Fruit fly (Drosophila melanogaster) whole organism, pupa: ENCODE data around the gene Bdbt.

ENCODE experiments used
- CG10348 ChIP-seq: fragments of 200-800 bp; sonication (Bioruptor generic); IDR thresholded peaks from 2 replicates; pipeline ENCODE4 v1.3.6; 2022; ENCODE audit warnings: missing biosample characterization, missing genetic modification characterization
- CG12605 ChIP-seq: fragments of 200-800 bp; sonication (Bioruptor generic); IDR thresholded peaks from 2 replicates; pipeline ENCODE4 v1.3.6; 2022; ENCODE audit warnings: missing biosample characterization, missing genetic modification characterization
- CG13204 ChIP-seq: fragments of 200-800 bp; sonication (Bioruptor generic); optimal IDR thresholded peaks from 2 replicates; lab custom pipeline; 2018; ENCODE audit warnings: missing biosample characterization, mild to moderate bottlenecking, missing genetic modification characterization, moderate library complexity
- CG17806 ChIP-seq: fragments of 200-800 bp; sonication (Bioruptor generic); optimal IDR thresholded peaks from 2 replicates; lab custom pipeline; 2018; ENCODE audit warnings: missing biosample characterization, mild to moderate bottlenecking, missing genetic modification characterization, moderate library complexity
- CG34367 ChIP-seq: fragments of 200-800 bp; sonication (Bioruptor generic); optimal IDR thresholded peaks from 2 replicates; lab custom pipeline; 2018; ENCODE audit warnings: missing biosample characterization, mild to moderate bottlenecking, missing genetic modification characterization
- CG4496 ChIP-seq: fragments of 200-800 bp; sonication (Bioruptor generic); IDR thresholded peaks from 3 replicates; pipeline ENCODE4 v1.3.6; 2022; ENCODE audit warnings: missing biosample characterization, missing genetic modification characterization
- CG8159 ChIP-seq: fragments of 200-800 bp; sonication (Bioruptor generic); optimal IDR thresholded peaks from 3 replicates; lab custom pipeline; 2018; ENCODE audit warnings: missing biosample characterization, mild to moderate bottlenecking, missing genetic modification characterization, moderate library complexity
- CG8301 ChIP-seq: fragments of 200-800 bp; sonication (Bioruptor generic); optimal IDR thresholded peaks from 2 replicates; lab custom pipeline; 2018; ENCODE audit warnings: missing biosample characterization, mild to moderate bottlenecking, missing genetic modification characterization
- CG9948 ChIP-seq: fragments of 200-800 bp; sonication (Bioruptor generic); optimal IDR thresholded peaks from 2 replicates; lab custom pipeline; 2018; ENCODE audit warnings: missing biosample characterization, mild to moderate bottlenecking, missing genetic modification characterization, moderate library complexity
- D1 ChIP-seq: fragments of 200-800 bp; sonication (Bioruptor generic); optimal IDR thresholded peaks from 2 replicates; lab custom pipeline; 2018; ENCODE audit warnings: missing biosample characterization, mild to moderate bottlenecking, missing genetic modification characterization, moderate library complexity
- EcR ChIP-seq: fragments of 200-800 bp; sonication (Bioruptor generic); optimal IDR thresholded peaks from 3 replicates; lab custom pipeline; 2019; ENCODE audit warnings: missing biosample characterization, missing genetic modification characterization, mild to moderate bottlenecking, moderate library complexity, missing genetic modification reagents
- Ets98B ChIP-seq: fragments of 200-800 bp; sonication (Bioruptor generic); IDR thresholded peaks from 2 replicates; pipeline ENCODE4 v1.3.6; 2022; ENCODE audit warnings: missing biosample characterization, missing genetic modification characterization
- fd96Ca ChIP-seq: fragments of 200-800 bp; sonication (Bioruptor generic); IDR thresholded peaks from 3 replicates; pipeline ENCODE4 v1.3.6; 2022; ENCODE audit warnings: missing biosample characterization, missing genetic modification characterization
- gl ChIP-seq: fragments of 200-800 bp; sonication (Bioruptor generic); optimal IDR thresholded peaks from 2 replicates; lab custom pipeline; 2018; ENCODE audit warnings: missing biosample characterization, mild to moderate bottlenecking, missing genetic modification characterization
- rn ChIP-seq: fragments of 200-800 bp; sonication (Bioruptor generic); IDR thresholded peaks from 2 replicates; pipeline ENCODE4 v1.3.6; 2022; ENCODE audit warnings: missing biosample characterization, missing genetic modification characterization

Gene Bdbt

DNA sequence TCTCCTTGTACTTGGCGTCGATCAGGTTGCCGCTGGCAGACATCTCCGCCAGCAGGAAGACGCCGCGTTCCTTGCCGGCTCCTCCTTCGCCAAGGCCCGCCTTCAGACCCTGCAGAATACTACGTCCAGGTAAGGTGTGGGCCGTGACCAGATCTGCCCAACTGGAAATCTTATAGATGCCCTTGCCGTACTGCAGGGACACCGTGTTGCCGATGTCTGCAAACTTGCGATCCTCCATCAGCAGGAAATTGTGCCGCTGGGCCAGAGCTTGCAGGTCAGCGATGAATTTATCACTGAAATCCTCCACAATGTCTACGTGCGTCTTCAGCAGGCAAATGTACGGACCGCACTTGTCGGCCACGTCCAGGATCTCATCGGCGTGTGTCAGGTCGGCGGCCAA lies 47.3 kb downstream of the Bdbt start:
- no peak for TF ChIP-seq CG10348 (GFP tag; lab: Robert Waterston, UW)
- no peak for TF ChIP-seq CG4496
- no peak for TF ChIP-seq CG12605 (GFP tag; lab: Robert Waterston, UW)
- TF ChIP-seq CG13204 (GFP tag; lab: Kevin White, UChicago) = no peak
- TF ChIP-seq fd96Ca (GFP tag; lab: Robert Waterston, UW) = no peak
- TF ChIP-seq EcR (GFP tag; lab: Kevin White, UChicago) = no peak
- TF ChIP-seq CG8159 (tag; lab: Kevin White, UChicago) = no peak
- no peak for TF ChIP-seq CG8301
- no peak for TF ChIP-seq Ets98B
- no peak for TF ChIP-seq rn (GFP tag; lab: Robert Waterston, UW)
- no peak for TF ChIP-seq CG34367
- no peak for TF ChIP-seq gl (tag; lab: Kevin White, UChicago)
- TF ChIP-seq CG17806 (tag; lab: Kevin White, UChicago) = no peak
- TF ChIP-seq CG9948 (tag; lab: Kevin White, UChicago) = no peak

DNA sequence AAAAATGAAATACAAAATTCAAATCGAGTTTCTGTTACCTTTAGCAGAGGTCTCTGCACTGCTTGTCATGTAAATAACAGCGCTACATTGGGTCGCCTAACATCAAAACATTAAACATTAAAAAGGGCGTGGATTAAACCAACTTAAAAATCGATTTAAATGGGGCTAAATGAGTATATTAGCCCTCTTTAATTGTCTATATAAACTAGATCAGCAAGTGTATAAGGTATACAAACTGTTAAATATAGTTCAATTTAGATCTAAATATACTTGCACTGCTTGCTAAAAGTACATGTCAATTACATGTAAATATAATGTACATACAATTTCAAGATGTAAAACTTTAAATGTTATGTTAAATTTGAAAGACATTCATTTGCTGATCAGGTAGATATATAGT lies 48.9 kb downstream of the Bdbt start:
- TF ChIP-seq D1 (tag; lab: Kevin White, UChicago) = peak; percentile 58
- TF ChIP-seq fd96Ca (GFP tag; lab: Robert Waterston, UW) = no peak
